Worm (Caenorhabditis elegans) whole organism, L4 larva: ENCODE data around the gene M153.3.

ENCODE experiments used
- dmd-8 ChIP-seq: fragments of 200-800 bp; sonication (Bioruptor generic); IDR thresholded peaks from 2 replicates; pipeline ENCODE4 v1.3.6; 2022; ENCODE audit warnings: missing genetic modification characterization, missing compliant biosample characterization
- dpl-1 ChIP-seq: fragments of 150-350 bp; optimal IDR thresholded peaks from 2 replicates; lab custom pipeline; 2014; ENCODE audit warnings: missing biosample characterization, missing genetic modification reagents, missing genetic modification characterization
- hlh-30 ChIP-seq: sonication (generic microtip); optimal IDR thresholded peaks from 2 replicates; lab custom pipeline; 2017; ENCODE audit warnings: antibody characterized with exemption, mild to moderate bottlenecking, missing genetic modification characterization, missing compliant biosample characterization; ENCODE audit not compliant: insufficient read depth
- lin-39 ChIP-seq: fragments of 150-350 bp; optimal IDR thresholded peaks from 2 replicates; lab custom pipeline; 2014; ENCODE audit warnings: missing biosample characterization, missing genetic modification reagents, missing genetic modification characterization
- nhr-48 ChIP-seq: sonication (generic microtip); optimal IDR thresholded peaks from 2 replicates; lab custom pipeline; 2016; ENCODE audit warnings: mild to moderate bottlenecking, missing genetic modification characterization, missing compliant biosample characterization
- nhr-76 ChIP-seq: fragments of 150-350 bp; optimal IDR thresholded peaks from 2 replicates; lab custom pipeline; 2014; ENCODE audit warnings: missing biosample characterization, missing genetic modification characterization
- zag-1 ChIP-seq: fragments of 150-350 bp; optimal IDR thresholded peaks from 2 replicates; lab custom pipeline; 2014; ENCODE audit warnings: missing biosample characterization, missing genetic modification characterization

DNA sequence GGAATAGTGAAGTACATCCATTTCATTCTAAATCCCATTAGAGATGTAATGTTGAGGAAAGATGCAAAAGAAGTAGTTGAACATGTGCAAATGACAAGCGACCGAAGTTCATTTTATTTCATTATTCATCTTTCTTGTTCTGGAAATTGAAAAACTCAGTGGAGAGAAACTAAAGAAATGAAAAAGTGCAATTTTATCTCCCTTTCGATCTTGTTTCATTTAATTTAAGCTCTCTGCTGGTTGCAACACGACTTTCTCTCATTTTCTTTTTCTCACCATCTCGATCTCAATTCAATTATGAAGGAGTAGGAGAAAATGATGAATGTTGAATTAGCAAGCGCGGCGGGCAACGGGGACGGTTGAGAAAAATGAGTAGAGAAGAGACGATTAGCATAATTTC, 41.7 kb downstream of the M153.3 start:
- TF ChIP-seq nhr-76 (tag; lab: Kevin White, UChicago) (no peak), nhr-48 (tag; lab: Kevin White, UChicago) (no peak), hlh-30 (tag; lab: Kevin White, UChicago) (no peak), zag-1 (tag; lab: Kevin White, UChicago) (no peak), lin-39 (no peak), dpl-1 (GFP tag; lab: Kevin White, UChicago) (no peak), dmd-8 (GFP tag; lab: Robert Waterston, UW) (no peak)
